Fruit fly (Drosophila melanogaster) whole organism, wandering third instar larva: Measurements from ENCODE around the gene Cby.

Experiments
- Abd-B ChIP-seq: fragments of >200 bp; optimal IDR thresholded peaks from 2 replicates; lab custom pipeline; 2017; ENCODE audit warnings: missing biosample characterization, missing genetic modification characterization
- CG32264 ChIP-seq: fragments of 200-800 bp; sonication (Bioruptor generic); optimal IDR thresholded peaks from 2 replicates; lab custom pipeline; 2016; ENCODE audit warnings: missing biosample characterization, missing genetic modification characterization
- Dfd ChIP-seq: fragments of >200 bp; optimal IDR thresholded peaks from 2 replicates; lab custom pipeline; 2017; ENCODE audit warnings: missing biosample characterization, missing genetic modification characterization
- Hnf4 ChIP-seq: fragments of 200-800 bp; sonication (Bioruptor generic); optimal IDR thresholded peaks from 2 replicates; lab custom pipeline; 2016; ENCODE audit warnings: missing biosample characterization, mild to moderate bottlenecking, missing genetic modification characterization
- Hr78 ChIP-seq: fragments of >200 bp; optimal IDR thresholded peaks from 2 replicates; lab custom pipeline; 2017; ENCODE audit warnings: missing biosample characterization, missing genetic modification characterization
- Myc ChIP-seq: fragments of >200 bp; optimal IDR thresholded peaks from 2 replicates; lab custom pipeline; 2017
- Rel ChIP-seq, 2 experiments: fragments of 200-800 bp; sonication (Bioruptor generic) in 1 of 2; optimal IDR thresholded peaks; 2 replicates in 1 of 2; 3 replicates in 1 of 2; lab custom pipeline; 2016 to 2019; ENCODE audit warnings: mild to moderate bottlenecking in 2 of 2, missing biosample characterization in 2 of 2, missing genetic modification characterization in 2 of 2, moderate library complexity in 1 of 2
- Sp1 ChIP-seq: fragments of 200-800 bp; sonication (Bioruptor generic); optimal IDR thresholded peaks from 3 replicates; lab custom pipeline; 2019; ENCODE audit warnings: missing biosample characterization, mild to moderate bottlenecking, missing genetic modification characterization, moderate library complexity
- Vsx2 ChIP-seq: fragments of 200-300, 225-300 bp; sonication (Bioruptor generic); optimal IDR thresholded peaks from 2 replicates; lab custom pipeline; 2018; ENCODE audit warnings: missing biosample characterization, missing genetic modification characterization; ENCODE audit not compliant: partially characterized antibody
- dsf ChIP-seq: sonication (Bioruptor generic); optimal IDR thresholded peaks from 2 replicates; lab custom pipeline; 2016; ENCODE audit warnings: missing biosample characterization, missing genetic modification characterization, borderline replicate concordance
- ey ChIP-seq: fragments of 200-800 bp; sonication (Bioruptor generic); optimal IDR thresholded peaks from 2 replicates; lab custom pipeline; 2016; ENCODE audit warnings: missing biosample characterization, missing genetic modification characterization
- psq ChIP-seq: fragments of 200-800 bp; sonication (Bioruptor generic); optimal IDR thresholded peaks from 3 replicates; lab custom pipeline; 2017; ENCODE audit warnings: missing biosample characterization, mild to moderate bottlenecking, missing genetic modification characterization, moderate library complexity
- sage ChIP-seq: fragments of 200-800 bp; sonication (Bioruptor generic); optimal IDR thresholded peaks from 2 replicates; lab custom pipeline; 2016; ENCODE audit warnings: missing biosample characterization, mild to moderate bottlenecking, missing genetic modification characterization

DNA sequence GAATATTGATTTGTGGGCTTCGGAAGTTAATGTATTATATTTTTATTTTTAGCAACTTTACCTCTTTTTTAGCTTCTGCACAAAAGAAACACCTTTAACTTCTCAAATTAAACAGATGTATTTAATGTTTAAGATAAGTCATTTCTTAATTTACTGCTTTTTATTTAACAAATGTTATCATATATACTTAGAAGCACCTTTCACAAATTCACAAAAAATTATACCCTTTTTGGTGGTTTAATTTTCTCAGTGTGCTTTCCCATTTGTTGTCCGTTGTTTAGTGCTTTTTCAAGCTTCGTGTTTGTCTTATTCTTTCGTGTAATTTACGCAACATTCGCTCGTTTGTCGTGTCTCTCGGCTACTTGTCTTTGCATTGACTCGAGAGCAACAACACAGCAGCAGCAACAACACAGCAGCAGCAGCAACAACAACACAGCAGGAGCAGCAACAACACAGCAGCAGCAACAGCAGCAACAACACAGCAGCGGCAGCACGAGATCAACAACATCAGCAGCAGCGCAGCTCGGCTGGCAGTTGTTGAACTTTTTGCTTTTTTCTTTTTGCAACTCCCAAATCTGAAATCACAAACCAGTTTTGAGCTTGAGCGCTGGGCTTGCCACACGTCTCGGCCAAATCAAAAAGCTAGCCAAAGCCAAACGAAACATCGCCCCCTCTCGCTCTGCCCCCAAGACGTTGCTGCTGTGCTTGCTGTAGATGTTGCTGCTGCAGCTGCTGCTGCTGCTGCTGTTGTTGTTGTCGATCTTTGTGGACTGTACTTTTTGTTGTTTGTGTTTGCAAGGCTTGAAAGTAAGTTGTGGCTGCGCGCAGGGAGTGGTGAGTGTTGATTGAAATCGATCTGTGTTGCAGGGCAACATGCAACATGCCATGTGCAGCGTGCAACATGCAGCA is 30.5 kb upstream of the Cby start:
- TF ChIP-seq sage (GFP tag; lab: Kevin White, UChicago): peak; percentile 7
- TF ChIP-seq Hr78 (GFP tag; lab: Kevin White, UChicago): no peak
- peak; percentile 12 for TF ChIP-seq Rel (GFP tag; optimal IDR thresholded peaks at IDR 0.05; lab: Kevin White, UChicago)
- peak; percentile 20 for TF ChIP-seq Rel (tag; optimal IDR thresholded peaks at IDR 0.05; lab: Kevin White, UChicago)
- TF ChIP-seq Sp1 (GFP tag; lab: Kevin White, UChicago): no peak
- TF ChIP-seq dsf (GFP tag; lab: Kevin White, UChicago): no peak
- peak; percentile 93 for TF ChIP-seq Dfd (GFP tag; lab: Kevin White, UChicago)
- TF ChIP-seq ey (GFP tag; lab: Kevin White, UChicago): no peak
- peak; percentile 49 for TF ChIP-seq CG32264
- peak; percentile 56 for TF ChIP-seq psq (GFP tag; lab: Kevin White, UChicago)
- TF ChIP-seq Myc (lab: Kevin White, UChicago): no peak
- no peak for TF ChIP-seq Hnf4 (GFP tag; lab: Kevin White, UChicago)
- no peak for TF ChIP-seq Abd-B (GFP tag; lab: Kevin White, UChicago)
- no peak for TF ChIP-seq Vsx2 (GFP tag; lab: Kevin White, UChicago)
